Worm (Caenorhabditis elegans) whole organism, L4 larva: ENCODE results near the gene acs-20.

Experiments
- ama-1 ChIP-seq: fragments of 150-350 bp; optimal IDR thresholded peaks from 2 replicates; lab custom pipeline; 2014; ENCODE audit warnings: inconsistent platforms, mixed read lengths
- ces-1 ChIP-seq: fragments of 150-350 bp; sonication (generic microtip); optimal IDR thresholded peaks from 4 replicates; lab custom pipeline; 2014; ENCODE audit warnings: missing biosample characterization, missing genetic modification reagents, missing genetic modification characterization
- fos-1 ChIP-seq: fragments of 150-350 bp; optimal IDR thresholded peaks from 2 replicates; lab custom pipeline; 2014; ENCODE audit warnings: missing biosample characterization, missing genetic modification characterization
- jun-1 ChIP-seq: fragments of 150-350 bp; optimal IDR thresholded peaks from 2 replicates; lab custom pipeline; 2014; ENCODE audit warnings: missing biosample characterization, missing genetic modification reagents, missing genetic modification characterization
- lsy-2 ChIP-seq, 2 experiments: fragments of 150-350 bp in 1 of 2; sonication (generic microtip) in 1 of 2; optimal IDR thresholded peaks; 2 replicates each; lab custom pipeline; 2014 to 2017; ENCODE audit warnings: missing biosample characterization in 2 of 2, missing genetic modification characterization in 2 of 2
- nhr-11 ChIP-seq: fragments of 150-350 bp; optimal IDR thresholded peaks from 2 replicates; lab custom pipeline; 2014; ENCODE audit warnings: missing biosample characterization, missing genetic modification characterization
- nhr-77 ChIP-seq: fragments of 150-350 bp; optimal IDR thresholded peaks from 2 replicates; lab custom pipeline; 2014; ENCODE audit warnings: missing biosample characterization, missing genetic modification characterization
- pha-4 ChIP-seq, 2 experiments: fragments of 150-350 bp in 1 of 2; fragments of 200-800 bp in 1 of 2; sonication (Bioruptor generic) in 1 of 2; IDR thresholded peaks in 1 of 2; optimal IDR thresholded peaks in 1 of 2; 2 replicates each; pipeline versions ENCODE4 v1.3.6 to Lab custom; 2014 to 2022; ENCODE audit warnings: missing genetic modification characterization in 2 of 2, missing genetic modification reagents in 2 of 2, missing biosample characterization in 1 of 2, missing compliant biosample characterization in 1 of 2
- unc-39 ChIP-seq: sonication (generic microtip); optimal IDR thresholded peaks from 2 replicates; lab custom pipeline; 2017; ENCODE audit warnings: missing biosample characterization, missing genetic modification characterization

ce11 chrIV:12389951-12390350, 8.6 kb downstream of the acs-20 start, which contains the start of gene spe-45:
- TF ChIP-seq nhr-11 (tag; lab: Kevin White, UChicago), result no peak
- TF ChIP-seq ama-1 (lab: Kevin White, UChicago), result no peak
- TF ChIP-seq fos-1 (tag; lab: Kevin White, UChicago), result no peak
- no peak for TF ChIP-seq unc-39 (tag; lab: Kevin White, UChicago)
- TF ChIP-seq pha-4 (GFP tag; IDR thresholded peaks at IDR 0.05; lab: Robert Waterston, UW), result no peak
- TF ChIP-seq pha-4 (tag; optimal IDR thresholded peaks at IDR 0.05; lab: Kevin White, UChicago), result no peak
- TF ChIP-seq lsy-2 (tag; optimal IDR thresholded peaks at IDR 0.05; lab: Kevin White, UChicago), result no peak
- no peak for TF ChIP-seq nhr-77
- TF ChIP-seq jun-1 (tag; lab: Kevin White, UChicago), result no peak
- TF ChIP-seq ces-1 (GFP tag; lab: Kevin White, UChicago), result no peak
